Fruit fly (Drosophila melanogaster) whole organism, embryonic: Measurements from ENCODE around the gene Bet5.
A peak's percentile ranks its signal among the peaks of the same experiment; 100 is the strongest.

Experiments
- Abd-B ChIP-seq: fragments of 200-800 bp; sonication (Bioruptor generic); optimal IDR thresholded peaks from 2 replicates; lab custom pipeline; 2018; ENCODE audit warnings: missing biosample characterization, mild to moderate bottlenecking, missing genetic modification characterization, moderate library complexity
- Blimp-1 ChIP-seq: fragments of 200-800 bp; sonication (Bioruptor generic); optimal IDR thresholded peaks from 3 replicates; lab custom pipeline; 2018; ENCODE audit warnings: missing biosample characterization, missing genetic modification characterization, mild to moderate bottlenecking, moderate library complexity, missing genetic modification reagents
- CG1024 ChIP-seq: fragments of 200-800 bp; sonication (Bioruptor generic); IDR thresholded peaks from 2 replicates; pipeline ENCODE4 v1.3.6; 2022; ENCODE audit warnings: missing biosample characterization, missing genetic modification characterization
- CG10366 ChIP-seq: fragments of 200-800 bp; sonication (Bioruptor generic); IDR thresholded peaks from 2 replicates; pipeline ENCODE4 v1.3.6; 2022; ENCODE audit warnings: missing biosample characterization, missing genetic modification characterization
- CG10959 ChIP-seq: fragments of 200-800 bp; sonication (Bioruptor generic); IDR thresholded peaks from 2 replicates; pipeline ENCODE4 v1.3.6; 2022; ENCODE audit warnings: missing biosample characterization, missing genetic modification characterization
- CG11695 ChIP-seq: fragments of 200-800 bp; sonication (Bioruptor generic); IDR thresholded peaks from 3 replicates; pipeline ENCODE4 v1.3.6; 2022; ENCODE audit warnings: missing biosample characterization, missing genetic modification characterization
- CG12659 ChIP-seq: fragments of 200-800 bp; sonication (Bioruptor generic); optimal IDR thresholded peaks from 3 replicates; lab custom pipeline; 2017; ENCODE audit warnings: mild to moderate bottlenecking, missing biosample characterization, missing genetic modification reagents, missing genetic modification characterization
- CG13424 ChIP-seq: fragments of 200-800 bp; sonication (Bioruptor generic); optimal IDR thresholded peaks from 2 replicates; lab custom pipeline; 2019; ENCODE audit warnings: missing biosample characterization, mild to moderate bottlenecking, missing genetic modification characterization, moderate library complexity
- CG13624 ChIP-seq: fragments of 200-800 bp; sonication (Bioruptor generic); optimal IDR thresholded peaks from 2 replicates; lab custom pipeline; 2016; ENCODE audit warnings: missing biosample characterization, missing genetic modification characterization
- CG14050 ChIP-seq: fragments of 200-800 bp; sonication (Bioruptor generic); IDR thresholded peaks from 3 replicates; pipeline ENCODE4 v1.3.6; 2022; ENCODE audit warnings: missing biosample characterization, missing genetic modification characterization
- CG17829 ChIP-seq: fragments of 200-800 bp; optimal IDR thresholded peaks from 2 replicates; lab custom pipeline; 2019; ENCODE audit warnings: missing biosample characterization, mild to moderate bottlenecking, missing genetic modification characterization, moderate library complexity
- CG31365 ChIP-seq: fragments of 200-800 bp; sonication (Bioruptor generic); optimal IDR thresholded peaks from 2 replicates; lab custom pipeline; 2018; ENCODE audit warnings: missing biosample characterization, mild to moderate bottlenecking, missing genetic modification characterization
- CG3281 ChIP-seq: fragments of 200-800 bp; sonication (Bioruptor generic); optimal IDR thresholded peaks from 3 replicates; lab custom pipeline; 2017; ENCODE audit warnings: missing biosample characterization, mild to moderate bottlenecking, missing genetic modification characterization
- CG33213 ChIP-seq: fragments of 200-800 bp; sonication (Bioruptor generic); optimal IDR thresholded peaks from 3 replicates; lab custom pipeline; 2016; ENCODE audit warnings: missing biosample characterization, missing genetic modification characterization
- CG4404 ChIP-seq: fragments of 200-800 bp; sonication (Bioruptor generic); IDR thresholded peaks from 2 replicates; pipeline ENCODE4 v1.3.6; 2022; ENCODE audit warnings: missing biosample characterization, missing genetic modification characterization
- CG4730 ChIP-seq: fragments of 200-800 bp; sonication (Bioruptor generic); IDR thresholded peaks from 2 replicates; pipeline ENCODE4 v1.3.6; 2022; ENCODE audit warnings: missing biosample characterization, missing genetic modification characterization
- CG6175 ChIP-seq: fragments of 200-800 bp; sonication (Bioruptor generic); IDR thresholded peaks from 3 replicates; pipeline ENCODE4 v1.3.6; 2022; ENCODE audit warnings: missing biosample characterization, missing genetic modification characterization
- CG7963 ChIP-seq: fragments of 200-800 bp; sonication (Bioruptor generic); IDR thresholded peaks from 3 replicates; pipeline ENCODE4 v1.3.6; 2022; ENCODE audit warnings: missing biosample characterization, missing genetic modification characterization; ENCODE audit not compliant: partially characterized antibody
- CG8089 ChIP-seq: fragments of 200-800 bp; sonication (Bioruptor generic); optimal IDR thresholded peaks from 3 replicates; lab custom pipeline; 2016; ENCODE audit warnings: missing biosample characterization, missing genetic modification characterization
- CG8765 ChIP-seq: fragments of 200-800 bp; sonication (Bioruptor generic); IDR thresholded peaks from 2 replicates; pipeline ENCODE4 v1.3.6; 2022; ENCODE audit warnings: missing biosample characterization, missing genetic modification characterization
- D19A ChIP-seq: fragments of 200-800 bp; optimal IDR thresholded peaks from 3 replicates; lab custom pipeline; 2019; ENCODE audit warnings: missing biosample characterization, mild to moderate bottlenecking, missing genetic modification characterization, moderate library complexity
- Dref ChIP-seq: fragments of 200-800 bp; sonication (Bioruptor generic); IDR thresholded peaks from 2 replicates; pipeline ENCODE4 v1.3.6; 2022; ENCODE audit warnings: missing biosample characterization, missing genetic modification characterization
- HLH3B ChIP-seq: fragments of 200-800 bp; sonication (Bioruptor generic); IDR thresholded peaks from 2 replicates; pipeline ENCODE4 v1.3.6; 2022; ENCODE audit warnings: missing biosample characterization, missing genetic modification characterization
- HmgZ ChIP-seq: fragments of 200-800 bp; sonication (Bioruptor generic); optimal IDR thresholded peaks from 2 replicates; lab custom pipeline; 2018; ENCODE audit warnings: missing biosample characterization, mild to moderate bottlenecking, missing genetic modification characterization
- Hr51 ChIP-seq, 2 experiments: fragments of 200-800 bp; sonication (Bioruptor generic); optimal IDR thresholded peaks; 2 replicates in 1 of 2; 3 replicates in 1 of 2; lab custom pipeline; 2016 to 2018; ENCODE audit warnings: missing biosample characterization in 2 of 2, missing genetic modification characterization in 2 of 2, mild to moderate bottlenecking in 1 of 2, moderate library complexity in 1 of 2
- Hr78 ChIP-seq, 2 experiments: fragments of 200-800 bp in 1 of 2; fragments of >200 bp in 1 of 2; sonication (Bioruptor generic) in 1 of 2; optimal IDR thresholded peaks; 2 replicates each; lab custom pipeline; 2017 to 2019; ENCODE audit warnings: missing biosample characterization in 2 of 2, missing genetic modification characterization in 2 of 2, mild to moderate bottlenecking in 1 of 2, moderate library complexity in 1 of 2
- Hsf ChIP-seq: fragments of 200-800 bp; sonication (Bioruptor generic); optimal IDR thresholded peaks from 3 replicates; lab custom pipeline; 2016; ENCODE audit warnings: missing biosample characterization, missing genetic modification characterization
- Max ChIP-seq: fragments of 200-800 bp; sonication (Bioruptor generic); optimal IDR thresholded peaks from 2 replicates; lab custom pipeline; 2016; ENCODE audit warnings: missing biosample characterization, mild to moderate bottlenecking, missing genetic modification characterization
- NFAT ChIP-seq: fragments of 200-800 bp; sonication (Bioruptor generic); IDR thresholded peaks from 2 replicates; pipeline ENCODE4 v1.3.6; 2022; ENCODE audit warnings: missing biosample characterization, missing genetic modification characterization
- Side ChIP-seq: fragments of 200-800 bp; sonication (Bioruptor generic); optimal IDR thresholded peaks from 2 replicates; lab custom pipeline; 2016; ENCODE audit warnings: missing biosample characterization, missing genetic modification characterization
- Six4 ChIP-seq: fragments of 200-800 bp; sonication (Bioruptor generic); optimal IDR thresholded peaks from 2 replicates; lab custom pipeline; 2016; ENCODE audit warnings: missing biosample characterization, missing genetic modification characterization
- Spps ChIP-seq: fragments of 200-800 bp; sonication (Bioruptor generic); optimal IDR thresholded peaks from 2 replicates; lab custom pipeline; 2018; ENCODE audit warnings: missing biosample characterization, mild to moderate bottlenecking, missing genetic modification characterization
- Tbp ChIP-seq: fragments of >200 bp; optimal IDR thresholded peaks from 2 replicates; lab custom pipeline; 2018; ENCODE audit warnings: missing biosample characterization, missing genetic modification characterization
- ara ChIP-seq: fragments of 200-800 bp; sonication (Bioruptor generic); IDR thresholded peaks from 2 replicates; pipeline ENCODE4 v1.3.6; 2022; ENCODE audit warnings: missing biosample characterization, missing genetic modification characterization
- ash1 ChIP-seq: fragments of 200-800 bp; sonication (Bioruptor generic); optimal IDR thresholded peaks from 2 replicates; lab custom pipeline; 2018; ENCODE audit warnings: missing biosample characterization, mild to moderate bottlenecking, missing genetic modification characterization
- bbx ChIP-seq: fragments of 200-800 bp; sonication (Bioruptor generic); IDR thresholded peaks from 2 replicates; pipeline ENCODE4 v1.3.6; 2022; ENCODE audit warnings: missing biosample characterization, missing genetic modification characterization; ENCODE audit not compliant: partially characterized antibody
- bigmax ChIP-seq: fragments of 200-800 bp; sonication (Bioruptor generic); optimal IDR thresholded peaks from 2 replicates; lab custom pipeline; 2018; ENCODE audit warnings: missing biosample characterization, mild to moderate bottlenecking, missing genetic modification characterization
- chif ChIP-seq, 2 experiments: fragments of 200-800 bp; sonication (Bioruptor generic); optimal IDR thresholded peaks; 3 replicates each; lab custom pipeline; 2016; ENCODE audit warnings: missing biosample characterization in 2 of 2, missing genetic modification characterization in 2 of 2
- chm ChIP-seq: fragments of 200-800 bp; sonication (Bioruptor generic); IDR thresholded peaks from 2 replicates; pipeline ENCODE4 v1.3.6; 2022; ENCODE audit warnings: missing biosample characterization, missing genetic modification characterization
- eyg ChIP-seq: fragments of 200-800 bp; sonication (Bioruptor generic); optimal IDR thresholded peaks from 3 replicates; lab custom pipeline; 2016; ENCODE audit warnings: missing biosample characterization, missing genetic modification characterization
- ftz-f1 ChIP-seq: fragments of 200-800 bp; sonication (Bioruptor generic); optimal IDR thresholded peaks from 2 replicates; lab custom pipeline; 2016; ENCODE audit warnings: missing biosample characterization, missing genetic modification characterization
- grau ChIP-seq: fragments of 200-800 bp; optimal IDR thresholded peaks from 3 replicates; lab custom pipeline; 2019; ENCODE audit warnings: missing biosample characterization, mild to moderate bottlenecking, missing genetic modification characterization, moderate library complexity
- inv ChIP-seq: fragments of 200-800 bp; sonication (Bioruptor generic); IDR thresholded peaks from 2 replicates; pipeline ENCODE4 v1.3.6; 2022; ENCODE audit warnings: missing biosample characterization, missing genetic modification characterization; ENCODE audit not compliant: partially characterized antibody
- kni ChIP-seq: fragments of 200-800 bp; sonication (Bioruptor generic); optimal IDR thresholded peaks from 3 replicates; lab custom pipeline; 2017; ENCODE audit warnings: mild to moderate bottlenecking, missing biosample characterization, missing genetic modification reagents, missing genetic modification characterization
- nau ChIP-seq: fragments of 200-800 bp; sonication (Bioruptor generic); optimal IDR thresholded peaks from 3 replicates; lab custom pipeline; 2017; ENCODE audit warnings: missing biosample characterization, mild to moderate bottlenecking, missing genetic modification characterization, missing genetic modification reagents
- p53 ChIP-seq: fragments of 200-800 bp; sonication (Bioruptor generic); optimal IDR thresholded peaks from 2 replicates; lab custom pipeline; 2016; ENCODE audit warnings: missing biosample characterization, missing genetic modification characterization
- pnt ChIP-seq: fragments of 200-800 bp; sonication (Bioruptor generic); optimal IDR thresholded peaks from 3 replicates; lab custom pipeline; 2016; ENCODE audit warnings: missing biosample characterization, missing genetic modification characterization
- stwl ChIP-seq: fragments of 200-800 bp; sonication (Bioruptor generic); optimal IDR thresholded peaks from 3 replicates; lab custom pipeline; 2018; ENCODE audit warnings: missing biosample characterization, mild to moderate bottlenecking, missing genetic modification characterization, moderate library complexity
- tap ChIP-seq: fragments of 200-800 bp; optimal IDR thresholded peaks from 3 replicates; lab custom pipeline; 2019; ENCODE audit warnings: missing biosample characterization, mild to moderate bottlenecking, missing genetic modification characterization, moderate library complexity
- z ChIP-seq: fragments of 200-800 bp; sonication (Bioruptor generic); IDR thresholded peaks from 3 replicates; pipeline ENCODE4 v1.3.6; 2022; ENCODE audit warnings: missing biosample characterization, missing genetic modification characterization

Gene Bet5

dm6 chr3R:30189836-30190235 lies 9.8 kb downstream of the Bet5 start (continued):
- TF ChIP-seq CG4404 (GFP tag; lab: Robert Waterston, UW) (peak; percentile 28; the same call in 1 of the 2 replicates), ash1 (no peak), CG6175 (GFP tag; lab: Robert Waterston, UW) (no peak), HLH3B (GFP tag; lab: Robert Waterston, UW) (peak; percentile 83), CG17829 (peak; percentile 67), HmgZ (tag; lab: Kevin White, UChicago) (peak; percentile 40), bigmax (GFP tag; lab: Kevin White, UChicago) (no peak), Six4 (GFP tag; lab: Kevin White, UChicago) (peak; percentile 41), eyg (no peak), ftz-f1 (GFP tag; lab: Kevin White, UChicago) (no peak), CG3281 (GFP tag; lab: Kevin White, UChicago) (peak; percentile 65), CG8089 (GFP tag; lab: Kevin White, UChicago) (no peak), Hsf (peak; percentile 62), Blimp-1 (GFP tag; lab: Kevin White, UChicago) (peak; percentile 87), CG7963 (GFP tag; lab: Robert Waterston, UW) (no peak), ara (GFP tag; lab: Robert Waterston, UW) (peak; percentile 62), CG31365 (peak; percentile 34), pnt (GFP tag; lab: Kevin White, UChicago) (peak; percentile 66), inv (GFP tag; lab: Robert Waterston, UW) (no peak), Hr78 (GFP tag; optimal IDR thresholded peaks at IDR 0.05; lab: Kevin White, UChicago) (peak in 1 of 2 experiments; percentile 34), grau (peak; percentile 67), CG13624 (peak; percentile 32), chif (GFP tag; optimal IDR thresholded peaks at IDR 0.05; lab: Kevin White, UChicago) (peak; percentile 54 to 70), CG11695 (GFP tag; lab: Robert Waterston, UW) (peak; percentile 75; the same call in 2 of the 3 replicates), bbx (GFP tag; lab: Robert Waterston, UW) (no peak), chm (peak; percentile 76), p53 (GFP tag; lab: Kevin White, UChicago) (no peak), Tbp (GFP tag; lab: Kevin White, UChicago) (no peak), tap (peak; percentile 78), Side (GFP tag; lab: Kevin White, UChicago) (no peak), CG13424 (peak; percentile 76), Spps (tag; lab: Kevin White, UChicago) (no peak), stwl (tag; lab: Kevin White, UChicago) (no peak), CG10366 (GFP tag; lab: Robert Waterston, UW) (peak; percentile 78), Max (GFP tag; lab: Kevin White, UChicago) (no peak), Hr51 (GFP tag; optimal IDR thresholded peaks at IDR 0.05; lab: Kevin White, UChicago) (peak; percentile 20 to 80), CG12659 (GFP tag; lab: Kevin White, UChicago) (peak; percentile 64), CG1024 (GFP tag; lab: Robert Waterston, UW) (peak; percentile 73), D19A (peak; percentile 55), CG10959 (GFP tag; lab: Robert Waterston, UW) (0 out of 2 replicates have a peak, but pooled peaks have one; percentile 37), kni (GFP tag; lab: Kevin White, UChicago) (no peak), nau (GFP tag; lab: Kevin White, UChicago) (peak; percentile 60), NFAT (GFP tag; lab: Robert Waterston, UW) (0 out of 2 replicates have a peak, but pooled peaks have one; percentile 31), CG33213 (GFP tag; lab: Kevin White, UChicago) (peak; percentile 38), CG14050 (GFP tag; lab: Robert Waterston, UW) (peak; percentile 64), CG8765 (peak; percentile 30; the same call in 1 of the 2 replicates), CG4730 (GFP tag; lab: Robert Waterston, UW) (peak; percentile 67), Dref (no peak), z (GFP tag; lab: Robert Waterston, UW) (no peak), Abd-B (GFP tag; lab: Kevin White, UChicago) (peak; percentile 72)
